Worm (Caenorhabditis elegans) whole organism, young adult: ENCODE results near the gene clec-144.

Experiments
- B0019.2 ChIP-seq: fragments of 200-800 bp; sonication (Bioruptor generic); conservative IDR thresholded peaks from 2 replicates; pipeline ENCODE4 v1.3.6; 2022; ENCODE audit warnings: missing genetic modification reagents, missing genetic modification characterization, missing compliant biosample characterization
- B0261.1 ChIP-seq: sonication (generic microtip); optimal IDR thresholded peaks from 2 replicates; lab custom pipeline; 2016; ENCODE audit warnings: mild to moderate bottlenecking, missing genetic modification characterization, moderate library complexity, missing compliant biosample characterization
- C17E4.6 ChIP-seq: fragments of 200-800 bp; sonication (Bioruptor generic); IDR thresholded peaks from 2 replicates; pipeline ENCODE4 v1.3.6; 2022; ENCODE audit warnings: missing genetic modification reagents, missing genetic modification characterization, missing compliant biosample characterization
- D2030.7 ChIP-seq: fragments of 200-800 bp; sonication (Bioruptor generic); IDR thresholded peaks from 2 replicates; pipeline ENCODE4 v1.3.6; 2022; ENCODE audit warnings: missing genetic modification reagents, missing genetic modification characterization, missing compliant biosample characterization
- F10E7.11 ChIP-seq: sonication (generic microtip); optimal IDR thresholded peaks from 2 replicates; lab custom pipeline; 2017; ENCODE audit warnings: mild to moderate bottlenecking, missing genetic modification characterization, moderate library complexity, missing compliant biosample characterization
- F23B12.7 ChIP-seq: sonication (generic microtip); optimal IDR thresholded peaks from 2 replicates; lab custom pipeline; 2017; ENCODE audit warnings: missing genetic modification characterization, mild to moderate bottlenecking, missing compliant biosample characterization, antibody characterized with exemption, moderate library complexity; ENCODE audit not compliant: insufficient read depth
- F49E8.2 ChIP-seq: sonication (generic microtip); optimal IDR thresholded peaks from 3 replicates; lab custom pipeline; 2017; ENCODE audit warnings: missing genetic modification characterization, mild to moderate bottlenecking, missing compliant biosample characterization, antibody characterized with exemption, moderate library complexity; ENCODE audit not compliant: insufficient read depth
- F57A8.1 ChIP-seq: fragments of 200-800 bp; sonication (Bioruptor generic); optimal IDR thresholded peaks from 2 replicates; lab custom pipeline; 2018; ENCODE audit warnings: mild to moderate bottlenecking, missing genetic modification characterization, moderate library complexity, missing compliant biosample characterization
- T26A5.8 ChIP-seq: sonication (generic microtip); optimal IDR thresholded peaks from 2 replicates; lab custom pipeline; 2016; ENCODE audit warnings: missing genetic modification characterization, missing compliant biosample characterization
- Y53F4B.3 ChIP-seq: fragments of 200-800 bp; sonication (Bioruptor generic); IDR thresholded peaks from 2 replicates; pipeline ENCODE4 v1.3.6; 2022; ENCODE audit warnings: missing genetic modification reagents, missing genetic modification characterization, missing compliant biosample characterization
- Y67H2A.10 ChIP-seq: fragments of 200-800 bp; sonication (Bioruptor generic); conservative IDR thresholded peaks from 2 replicates; pipeline ENCODE4 v1.3.6; 2022; ENCODE audit warnings: missing genetic modification reagents, missing genetic modification characterization, missing compliant biosample characterization
- Y79H2A.3 ChIP-seq: fragments of 200-800 bp; sonication (Bioruptor generic); conservative IDR thresholded peaks from 2 replicates; pipeline ENCODE4 v1.3.6; 2022; ENCODE audit warnings: missing genetic modification reagents, missing genetic modification characterization, missing compliant biosample characterization
- akir-1 ChIP-seq: fragments of 200-800 bp; sonication (Bioruptor generic); optimal IDR thresholded peaks from 2 replicates; lab custom pipeline; 2018; ENCODE audit warnings: mild to moderate bottlenecking, missing genetic modification characterization, moderate library complexity, missing compliant biosample characterization
- bed-2 ChIP-seq: fragments of 200-800 bp; sonication (Bioruptor generic); IDR thresholded peaks from 2 replicates; pipeline ENCODE4 v1.3.6; 2022; ENCODE audit warnings: missing genetic modification reagents, missing genetic modification characterization, missing compliant biosample characterization
- ccch-3 ChIP-seq: fragments of 200-800 bp; sonication (Bioruptor generic); optimal IDR thresholded peaks from 2 replicates; lab custom pipeline; 2018; ENCODE audit warnings: mild to moderate bottlenecking, missing genetic modification characterization, missing compliant biosample characterization
- ceh-58 ChIP-seq: fragments of 200-800 bp; sonication (Bioruptor generic); IDR thresholded peaks from 2 replicates; pipeline ENCODE4 v1.3.6; 2022; ENCODE audit warnings: missing genetic modification characterization, missing compliant biosample characterization
- die-1 ChIP-seq: sonication (generic microtip); optimal IDR thresholded peaks from 2 replicates; lab custom pipeline; 2016; ENCODE audit warnings: missing genotype, mild to moderate bottlenecking, missing genetic modification characterization, missing compliant biosample characterization
- efl-1 ChIP-seq: fragments of 150-350 bp; optimal IDR thresholded peaks from 2 replicates; lab custom pipeline; 2014; ENCODE audit warnings: missing biosample characterization, missing genetic modification reagents, missing genetic modification characterization
- egl-18 ChIP-seq: fragments of 200-800 bp; sonication (Bioruptor generic); IDR thresholded peaks from 2 replicates; pipeline ENCODE4 v1.3.6; 2022; ENCODE audit warnings: missing genetic modification reagents, missing genetic modification characterization, missing compliant biosample characterization
- ekl-4 ChIP-seq: fragments of 200-800 bp; sonication (Bioruptor generic); IDR thresholded peaks from 2 replicates; pipeline ENCODE4 v1.3.6; 2022; ENCODE audit warnings: missing genetic modification reagents, missing genetic modification characterization, missing compliant biosample characterization
- fkh-3 ChIP-seq: sonication (generic microtip); optimal IDR thresholded peaks from 2 replicates; lab custom pipeline; 2016; ENCODE audit warnings: mild to moderate bottlenecking, missing genetic modification characterization, missing compliant biosample characterization
- gei-17 ChIP-seq: fragments of 200-800 bp; sonication (Bioruptor generic); optimal IDR thresholded peaks from 2 replicates; lab custom pipeline; 2018; ENCODE audit warnings: mild to moderate bottlenecking, missing genetic modification characterization, missing compliant biosample characterization
- hmg-1.2 ChIP-seq: fragments of 200-800 bp; sonication (Bioruptor generic); IDR thresholded peaks from 2 replicates; pipeline ENCODE4 v1.3.6; 2022; ENCODE audit warnings: missing genetic modification reagents, missing genetic modification characterization, missing compliant biosample characterization
- hmg-20 ChIP-seq: fragments of 200-800 bp; sonication (Bioruptor generic); IDR thresholded peaks from 2 replicates; pipeline ENCODE4 v1.3.6; 2022; ENCODE audit warnings: missing genetic modification reagents, missing genetic modification characterization, missing compliant biosample characterization
- lin-35 ChIP-seq, 3 experiments: fragments of 150-350 bp in 2 of 3; sonication (generic microtip) in 1 of 3; optimal IDR thresholded peaks; 2 replicates each; lab custom pipeline; 2014 to 2018; ENCODE audit warnings: missing biosample characterization in 3 of 3, missing genetic modification characterization in 3 of 3, missing genetic modification reagents in 3 of 3
- lin-40 ChIP-seq: sonication (generic microtip); optimal IDR thresholded peaks from 2 replicates; lab custom pipeline; 2016; ENCODE audit warnings: missing genetic modification characterization, mild to moderate bottlenecking, missing compliant biosample characterization, missing genotype, missing genetic modification reagents
- lin-54 ChIP-seq: fragments of 200-800 bp; sonication (Bioruptor generic); optimal IDR thresholded peaks from 2 replicates; lab custom pipeline; 2018; ENCODE audit warnings: mild to moderate bottlenecking, missing genetic modification characterization, missing compliant biosample characterization
- lir-1 ChIP-seq: fragments of 200-800 bp; sonication (Bioruptor generic); conservative IDR thresholded peaks from 2 replicates; pipeline ENCODE4 v1.3.6; 2022; ENCODE audit warnings: missing genetic modification reagents, missing genetic modification characterization, missing compliant biosample characterization
- lsl-1 ChIP-seq: fragments of 200-800 bp; sonication (Bioruptor generic); optimal IDR thresholded peaks from 2 replicates; lab custom pipeline; 2018; ENCODE audit warnings: mild to moderate bottlenecking, missing genetic modification characterization, moderate library complexity, missing compliant biosample characterization
- lsy-27 ChIP-seq: sonication (generic microtip); optimal IDR thresholded peaks from 2 replicates; lab custom pipeline; 2017; ENCODE audit warnings: missing genetic modification characterization, mild to moderate bottlenecking, missing compliant biosample characterization, antibody characterized with exemption, missing genotype, borderline replicate concordance; ENCODE audit not compliant: insufficient read depth
- madf-10 ChIP-seq: sonication (generic microtip); optimal IDR thresholded peaks from 2 replicates; lab custom pipeline; 2016; ENCODE audit warnings: mild to moderate bottlenecking, missing genetic modification characterization, missing compliant biosample characterization
- madf-3 ChIP-seq: fragments of 200-800 bp; sonication (Bioruptor generic); IDR thresholded peaks from 2 replicates; pipeline ENCODE4 v1.3.6; 2022; ENCODE audit warnings: missing genetic modification reagents, missing genetic modification characterization, missing compliant biosample characterization
- mcd-1 ChIP-seq: fragments of 200-800 bp; sonication (Bioruptor generic); IDR thresholded peaks from 2 replicates; pipeline ENCODE4 v1.3.6; 2022; ENCODE audit warnings: missing genetic modification reagents, missing genetic modification characterization, missing compliant biosample characterization
- mel-28 ChIP-seq: sonication (generic microtip); optimal IDR thresholded peaks from 2 replicates; lab custom pipeline; 2016; ENCODE audit warnings: borderline replicate concordance, mild to moderate bottlenecking, missing genetic modification characterization, missing compliant biosample characterization
- mes-4 ChIP-seq: sonication (generic microtip); optimal IDR thresholded peaks from 2 replicates; lab custom pipeline; 2016; ENCODE audit warnings: missing genotype, missing genetic modification characterization, missing compliant biosample characterization
- nfya-2 ChIP-seq: fragments of 200-800 bp; sonication (Bioruptor generic); IDR thresholded peaks from 2 replicates; pipeline ENCODE4 v1.3.6; 2022; ENCODE audit warnings: missing genetic modification reagents, missing genetic modification characterization, missing compliant biosample characterization
- nfyb-1 ChIP-seq: fragments of 200-800 bp; sonication (Bioruptor generic); IDR thresholded peaks from 2 replicates; pipeline ENCODE4 v1.3.6; 2022; ENCODE audit warnings: missing genetic modification reagents, missing genetic modification characterization, missing compliant biosample characterization
- pha-4 ChIP-seq: fragments of 150-350 bp; sonication (generic microtip); optimal IDR thresholded peaks from 2 replicates; lab custom pipeline; 2014; ENCODE audit warnings: missing biosample characterization, missing genetic modification reagents, missing genetic modification characterization
- rcor-1 ChIP-seq: fragments of 200-800 bp; sonication (Bioruptor generic); IDR thresholded peaks from 2 replicates; pipeline ENCODE4 v1.3.6; 2022; ENCODE audit warnings: missing genetic modification reagents, missing genetic modification characterization, missing compliant biosample characterization
- rec-8 ChIP-seq, 2 experiments: sonication (generic microtip); optimal IDR thresholded peaks; 2 replicates each; lab custom pipeline; 2016; ENCODE audit warnings: mild to moderate bottlenecking in 2 of 2, missing genetic modification characterization in 2 of 2, missing genetic modification reagents in 2 of 2, missing genotype in 2 of 2, missing biosample characterization in 1 of 2, missing compliant biosample characterization in 1 of 2, moderate library complexity in 1 of 2
- repo-1 ChIP-seq: sonication (generic microtip); optimal IDR thresholded peaks from 2 replicates; lab custom pipeline; 2017; ENCODE audit warnings: mild to moderate bottlenecking, missing genetic modification characterization, missing compliant biosample characterization
- sdz-38 ChIP-seq: sonication (generic microtip); optimal IDR thresholded peaks from 2 replicates; lab custom pipeline; 2016; ENCODE audit warnings: missing genotype, missing genetic modification characterization, missing compliant biosample characterization
- sptf-2 ChIP-seq: fragments of 200-800 bp; sonication (Bioruptor generic); optimal IDR thresholded peaks from 2 replicates; lab custom pipeline; 2018; ENCODE audit warnings: mild to moderate bottlenecking, missing genetic modification characterization, missing compliant biosample characterization
- tbx-9 ChIP-seq: sonication (generic microtip); optimal IDR thresholded peaks from 2 replicates; lab custom pipeline; 2016; ENCODE audit warnings: borderline replicate concordance, missing genetic modification characterization, inconsistent platforms, missing compliant biosample characterization
- tlf-1 ChIP-seq: fragments of 200-800 bp; sonication (Bioruptor generic); optimal IDR thresholded peaks from 2 replicates; lab custom pipeline; 2018; ENCODE audit warnings: mild to moderate bottlenecking, missing genetic modification characterization, missing compliant biosample characterization
- zfh-2 ChIP-seq: fragments of 200-800 bp; sonication (Bioruptor generic); conservative IDR thresholded peaks from 2 replicates; pipeline ENCODE4 v1.3.6; 2022; ENCODE audit warnings: missing genetic modification reagents, missing genetic modification characterization, missing compliant biosample characterization
- ztf-26 ChIP-seq: sonication (generic microtip); optimal IDR thresholded peaks from 2 replicates; lab custom pipeline; 2017; ENCODE audit warnings: missing genetic modification characterization, missing compliant biosample characterization
- ztf-3 ChIP-seq: fragments of 200-800 bp; sonication (Bioruptor generic); optimal IDR thresholded peaks from 2 replicates; lab custom pipeline; 2018; ENCODE audit warnings: mild to moderate bottlenecking, missing genetic modification characterization, missing compliant biosample characterization

clec-144 gene

DNA sequence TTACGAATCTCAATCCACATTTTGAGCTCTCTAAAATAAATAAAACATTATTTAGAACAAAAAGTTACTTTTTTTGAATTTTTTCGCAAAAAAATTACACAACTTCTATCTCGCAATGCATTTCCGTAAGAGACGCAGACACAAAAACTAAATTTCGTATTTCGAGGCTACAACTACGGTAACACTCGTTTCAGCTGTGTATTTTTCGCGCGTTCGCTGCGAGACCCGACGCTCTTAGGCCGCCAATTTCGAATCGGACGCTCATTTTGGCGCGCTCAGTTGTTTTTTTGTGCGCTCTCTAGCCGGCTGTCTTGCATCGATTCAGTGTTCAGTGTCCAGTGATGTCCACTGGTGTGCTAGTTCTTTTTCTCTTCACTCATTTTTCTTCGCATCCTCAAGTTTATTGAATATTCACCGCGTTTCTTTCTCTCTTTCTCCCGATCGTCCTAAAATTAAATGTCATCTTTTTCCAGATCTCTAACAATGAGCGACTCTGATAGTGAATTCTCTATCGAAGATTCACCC, 42.4 kb upstream of the clec-144 start, which contains the start of the genes npp-3 and top-2 (continued):
- TF ChIP-seq bed-2 (GFP tag; lab: Robert Waterston, UW), result no peak
- 0 out of 2 replicates have a peak, but pooled peaks have one; percentile 41 for TF ChIP-seq egl-18 (GFP tag; lab: Robert Waterston, UW)
- TF ChIP-seq C17E4.6 (GFP tag; lab: Robert Waterston, UW), result peak; percentile 97
- no peak for TF ChIP-seq tbx-9 (tag; lab: Kevin White, UChicago)
- TF ChIP-seq B0019.2 (GFP tag; lab: Robert Waterston, UW), result peak; percentile 94
- peak; percentile 57 for TF ChIP-seq gei-17 (GFP tag; lab: Kevin White, UChicago)
- peak; percentile 97 for TF ChIP-seq tlf-1 (GFP tag; lab: Kevin White, UChicago)
- TF ChIP-seq sptf-2, result no peak
- TF ChIP-seq mel-28 (tag; lab: Kevin White, UChicago), result no peak
- peak; percentile 91 for TF ChIP-seq lir-1 (GFP tag; lab: Robert Waterston, UW)
- no peak for TF ChIP-seq fkh-3 (tag; lab: Kevin White, UChicago)
- peak; percentile 78 for TF ChIP-seq repo-1 (tag; lab: Kevin White, UChicago)
- TF ChIP-seq F10E7.11 (tag; lab: Kevin White, UChicago), result no peak
- no peak for TF ChIP-seq mes-4
- TF ChIP-seq lsy-27 (tag; lab: Kevin White, UChicago), result no peak
- peak; percentile 94 for TF ChIP-seq mcd-1 (GFP tag; lab: Robert Waterston, UW)
- peak; percentile 21 for TF ChIP-seq ztf-26 (tag; lab: Kevin White, UChicago)
- 0 out of 2 replicates have a peak, but pooled peaks have one; percentile 63 for TF ChIP-seq Y79H2A.3 (GFP tag; lab: Robert Waterston, UW)
- TF ChIP-seq B0261.1 (tag; lab: Kevin White, UChicago), result no peak
- TF ChIP-seq F49E8.2 (tag; lab: Kevin White, UChicago), result peak; percentile 91
- no peak for TF ChIP-seq Y53F4B.3 (GFP tag; lab: Robert Waterston, UW)
- TF ChIP-seq madf-3 (GFP tag; lab: Robert Waterston, UW), result peak; percentile 96
- TF ChIP-seq zfh-2 (GFP tag; lab: Robert Waterston, UW), result peak; percentile 79
- TF ChIP-seq nfyb-1 (GFP tag; lab: Robert Waterston, UW), result peak; percentile 97
- TF ChIP-seq die-1 (tag; lab: Kevin White, UChicago), result peak; percentile 30
- no peak for TF ChIP-seq ztf-3
- peak; percentile 85 to 97 (median 86) for TF ChIP-seq lin-35 (GFP tag; optimal IDR thresholded peaks at IDR 0.05; lab: Kevin White, UChicago)
- TF ChIP-seq ekl-4 (GFP tag; lab: Robert Waterston, UW), result peak; percentile 98
- TF ChIP-seq pha-4 (tag; lab: Kevin White, UChicago), result no peak
- TF ChIP-seq hmg-20 (GFP tag; lab: Robert Waterston, UW), result peak; percentile 79; the same call in 1 of the 2 replicates
- no peak for TF ChIP-seq ccch-3 (GFP tag; lab: Kevin White, UChicago)
- no peak for TF ChIP-seq lin-40
- TF ChIP-seq akir-1 (GFP tag; lab: Kevin White, UChicago), result no peak
- no peak for TF ChIP-seq rec-8 (tag; optimal IDR thresholded peaks at IDR 0.05; lab: Kevin White, UChicago)
- peak; percentile 95 for TF ChIP-seq rcor-1 (GFP tag; lab: Robert Waterston, UW)
- TF ChIP-seq sdz-38 (tag; lab: Kevin White, UChicago), result no peak
- TF ChIP-seq F23B12.7 (tag; lab: Kevin White, UChicago), result peak; percentile 88
- TF ChIP-seq madf-10 (tag; lab: Kevin White, UChicago), result peak; percentile 88
- no peak for TF ChIP-seq T26A5.8 (tag; lab: Kevin White, UChicago)
- peak; percentile 90 for TF ChIP-seq Y67H2A.10 (GFP tag; lab: Robert Waterston, UW)
- no peak for TF ChIP-seq F57A8.1
- TF ChIP-seq lsl-1 (GFP tag; lab: Kevin White, UChicago), result peak; percentile 99
- TF ChIP-seq nfya-2 (GFP tag; lab: Robert Waterston, UW), result 0 out of 2 replicates have a peak, but pooled peaks have one; percentile 34
- TF ChIP-seq lin-54 (GFP tag; lab: Kevin White, UChicago), result peak; percentile 98
- peak; percentile 95 for TF ChIP-seq hmg-1.2 (GFP tag; lab: Robert Waterston, UW)
- peak; percentile 98 for TF ChIP-seq efl-1 (GFP tag; lab: Kevin White, UChicago)
- peak; percentile 96 for TF ChIP-seq D2030.7 (GFP tag; lab: Robert Waterston, UW)
- TF ChIP-seq ceh-58, result no peak
